Worm (Caenorhabditis elegans): ENCODE results near the gene T27D12.6.

Gene T27D12.6

ce11 chrII:11874674-11875198 is 39.4 kb downstream of the T27D12.6 start, which contains the start of the genes npp-3 and top-2 (continued):
- TF ChIP-seq ztf-1 (GFP tag; conservative IDR thresholded peaks at IDR 0.05) = no peak
- TF ChIP-seq elt-3 (tag; optimal IDR thresholded peaks at IDR 0.05) = no peak
- TF ChIP-seq nhr-12 (tag; optimal IDR thresholded peaks at IDR 0.05) = no peak
- TF ChIP-seq ceh-82 (tag; optimal IDR thresholded peaks at IDR 0.05) = peak; percentile 45
- peak; percentile 85 for TF ChIP-seq mab-5 (tag; optimal IDR thresholded peaks at IDR 0.05)

- TF ChIP-seq aly-2 (tag; optimal IDR thresholded peaks at IDR 0.05) = no peak
- TF ChIP-seq nhr-237 (tag; optimal IDR thresholded peaks at IDR 0.05) = no peak
- TF ChIP-seq nhr-12 (tag; optimal IDR thresholded peaks at IDR 0.05) = no peak
Measured at ce11 chrII:11879784-11880183, 44.5 kb downstream of the T27D12.6 start.

DNA sequence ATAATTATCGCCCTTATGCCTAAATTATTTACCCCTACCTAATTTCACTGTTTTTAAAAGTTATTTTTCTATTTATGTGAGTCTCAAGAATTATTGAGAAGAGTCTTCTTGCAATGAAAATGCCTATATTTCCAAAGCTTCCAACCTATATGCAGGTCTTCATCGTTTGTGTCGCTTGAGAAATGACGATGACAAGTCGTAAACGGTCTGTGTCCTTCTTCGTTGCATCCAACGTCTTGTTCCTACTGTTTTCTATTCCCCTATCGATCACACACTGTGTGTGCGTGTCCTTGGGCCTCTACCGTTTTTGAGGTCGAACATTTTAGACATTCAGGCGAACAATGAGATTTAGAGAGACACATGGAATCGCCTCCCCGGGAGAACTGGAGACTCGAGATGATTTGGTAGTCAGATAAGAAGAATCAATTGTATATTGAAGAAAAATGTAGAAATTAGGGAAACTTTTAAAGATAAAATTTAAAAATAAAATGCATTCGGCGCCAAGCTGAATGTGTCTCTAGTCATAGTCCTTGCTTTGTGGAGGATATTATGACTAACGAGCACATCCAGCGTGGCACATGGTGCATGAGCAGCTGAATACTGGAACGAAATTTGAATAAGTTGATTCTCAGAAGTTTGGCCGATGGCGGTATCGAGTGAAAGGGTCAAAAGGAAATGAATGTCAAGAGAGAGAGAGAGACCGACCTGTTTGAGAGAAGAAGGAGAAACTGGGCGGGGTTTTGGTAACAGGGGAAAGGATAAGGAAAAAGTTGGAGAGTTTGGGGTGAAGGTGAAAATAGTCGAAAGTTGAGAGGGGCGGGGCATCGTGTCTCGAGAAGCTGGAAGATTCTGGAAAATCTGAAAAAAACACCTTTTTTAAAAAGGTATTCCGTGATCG is 45.4 kb downstream of the T27D12.6 start:
- no peak for TF ChIP-seq elt-3 (tag; optimal IDR thresholded peaks at IDR 0.05)
- TF ChIP-seq nhr-25 (tag; optimal IDR thresholded peaks at IDR 0.05) = peak; percentile 69
- TF ChIP-seq ztf-1 (GFP tag; conservative IDR thresholded peaks at IDR 0.05) = no peak
- TF ChIP-seq egl-27 (tag; optimal IDR thresholded peaks at IDR 0.05) = no peak
- TF ChIP-seq C34F6.9 (tag; optimal IDR thresholded peaks at IDR 0.05) = no peak
- TF ChIP-seq lin-11 (tag; optimal IDR thresholded peaks at IDR 0.05) = no peak
- no peak for TF ChIP-seq sem-4 (tag; optimal IDR thresholded peaks at IDR 0.05)
- TF ChIP-seq F13H6.1 (tag; optimal IDR thresholded peaks at IDR 0.05) = no peak
- TF ChIP-seq nhr-23 (tag; optimal IDR thresholded peaks at IDR 0.05) = no peak
- peak; percentile 64 for TF ChIP-seq ama-1 (optimal IDR thresholded peaks at IDR 0.05)
- TF ChIP-seq nhr-129 (tag; optimal IDR thresholded peaks at IDR 0.05) = peak; percentile 36
- no peak for TF ChIP-seq nhr-11 (tag; optimal IDR thresholded peaks at IDR 0.05)
- TF ChIP-seq sma-3 (GFP tag; optimal IDR thresholded peaks at IDR 0.05) = no peak
- no peak for TF ChIP-seq lin-39 (tag; optimal IDR thresholded peaks at IDR 0.05)
- TF ChIP-seq mab-5 (tag; optimal IDR thresholded peaks at IDR 0.05) = no peak
- TF ChIP-seq ceh-16 (tag; optimal IDR thresholded peaks at IDR 0.05) = peak; percentile 10
- TF ChIP-seq unc-62 (GFP tag; optimal IDR thresholded peaks at IDR 0.05) = no peak
- peak; percentile 17 for TF ChIP-seq crh-2 (tag; optimal IDR thresholded peaks at IDR 0.05)
- no peak for TF ChIP-seq skn-1 (tag; optimal IDR thresholded peaks at IDR 0.05)
- no peak for TF ChIP-seq nhr-77 (tag; optimal IDR thresholded peaks at IDR 0.05)
- TF ChIP-seq mbf-1 (tag; optimal IDR thresholded peaks at IDR 0.05) = no peak
- no peak for TF ChIP-seq unc-39 (tag; optimal IDR thresholded peaks at IDR 0.05)
- TF ChIP-seq nhr-10 (tag; optimal IDR thresholded peaks at IDR 0.05) = no peak
- TF ChIP-seq nhr-21 (tag; optimal IDR thresholded peaks at IDR 0.05) = no peak
- TF ChIP-seq blmp-1 (tag; optimal IDR thresholded peaks at IDR 0.05; ENCODE audit: insufficient read depth) = peak; percentile 97
- no peak for TF ChIP-seq gmeb-1 (tag; optimal IDR thresholded peaks at IDR 0.05)
- TF ChIP-seq peb-1 (tag; optimal IDR thresholded peaks at IDR 0.05) = no peak
- no peak for TF ChIP-seq nhr-237 (tag; optimal IDR thresholded peaks at IDR 0.05)

DNA sequence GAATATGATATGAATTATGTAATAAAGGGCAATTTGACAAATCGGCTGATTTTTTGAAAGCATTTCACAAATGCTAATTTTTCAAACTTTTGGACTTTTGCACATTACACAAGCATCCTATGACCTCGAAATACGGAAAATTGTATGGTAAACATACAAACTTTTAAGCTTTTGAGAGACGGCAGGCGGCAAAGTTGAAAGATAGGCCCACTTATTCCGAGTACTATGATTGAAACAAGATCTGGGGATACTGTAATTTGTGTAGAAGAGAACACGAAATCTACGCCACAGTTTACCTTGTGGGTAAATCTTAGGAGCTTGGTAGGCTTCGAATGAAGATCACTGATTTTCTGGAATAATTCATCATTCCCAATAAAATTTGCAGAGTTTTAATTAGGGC is 48.3 kb downstream of the T27D12.6 start, which contains the start of gene ZK930.6:
Gene ZK930.6 (plus strand): TSS at position 301 of the 400 bp plus-strand sequence.
- TF ChIP-seq R02D3.7 (tag; optimal IDR thresholded peaks at IDR 0.05) = no peak
- no peak for TF ChIP-seq ztf-4 (tag; optimal IDR thresholded peaks at IDR 0.05)
- TF ChIP-seq nhr-11 (tag; optimal IDR thresholded peaks at IDR 0.05) = no peak
- TF ChIP-seq ceh-16 (tag; optimal IDR thresholded peaks at IDR 0.05) = no peak
- TF ChIP-seq gmeb-1 (tag; optimal IDR thresholded peaks at IDR 0.05) = no peak
- no peak for TF ChIP-seq skn-1 (tag; optimal IDR thresholded peaks at IDR 0.05)
- TF ChIP-seq nhr-12 (tag; optimal IDR thresholded peaks at IDR 0.05) = no peak
- no peak for TF ChIP-seq fos-1 (tag; optimal IDR thresholded peaks at IDR 0.05)
- no peak for TF ChIP-seq zag-1 (tag; optimal IDR thresholded peaks at IDR 0.05)
- no peak for TF ChIP-seq nhr-77 (tag; optimal IDR thresholded peaks at IDR 0.05)
- TF ChIP-seq sem-4 (tag; optimal IDR thresholded peaks at IDR 0.05) = no peak
- TF ChIP-seq elt-3 (tag; optimal IDR thresholded peaks at IDR 0.05) = no peak
- TF ChIP-seq unc-55 (GFP tag; optimal IDR thresholded peaks at IDR 0.05) = no peak
- TF ChIP-seq C34F6.9 (tag; optimal IDR thresholded peaks at IDR 0.05) = no peak
- no peak for TF ChIP-seq mbf-1 (tag; optimal IDR thresholded peaks at IDR 0.05)
- TF ChIP-seq unc-39 (tag; optimal IDR thresholded peaks at IDR 0.05) = no peak
- TF ChIP-seq nhr-10 (tag; optimal IDR thresholded peaks at IDR 0.05) = no peak
- no peak for TF ChIP-seq crh-2 (tag; optimal IDR thresholded peaks at IDR 0.05)
- no peak for TF ChIP-seq lin-13 (GFP tag; optimal IDR thresholded peaks at IDR 0.05)
- TF ChIP-seq F13H6.1 (tag; optimal IDR thresholded peaks at IDR 0.05) = no peak
